Fruit fly (Drosophila melanogaster) whole organism, embryonic: Measurements from ENCODE around the gene mav.

Source experiments
- B-H2 ChIP-seq: fragments of 200-800 bp; sonication (Bioruptor generic); optimal IDR thresholded peaks from 2 replicates; lab custom pipeline; 2018; ENCODE audit warnings: missing biosample characterization, mild to moderate bottlenecking, missing genetic modification characterization
- BtbVII ChIP-seq: fragments of 200-800 bp; sonication (Bioruptor generic); optimal IDR thresholded peaks from 3 replicates; lab custom pipeline; 2017; ENCODE audit warnings: missing biosample characterization, mild to moderate bottlenecking, missing genetic modification characterization
- Bteb2 ChIP-seq: fragments of 200-800 bp; sonication (Bioruptor generic); optimal IDR thresholded peaks from 2 replicates; lab custom pipeline; 2016; ENCODE audit warnings: missing biosample characterization, missing genetic modification characterization
- CG10321 ChIP-seq: fragments of 200-800 bp; sonication (Bioruptor generic); IDR thresholded peaks from 2 replicates; pipeline ENCODE4 v1.3.6; 2022; ENCODE audit warnings: missing biosample characterization, missing genetic modification characterization
- CG10462 ChIP-seq: fragments of 200-800 bp; sonication (Bioruptor generic); optimal IDR thresholded peaks from 2 replicates; lab custom pipeline; 2016; ENCODE audit warnings: missing biosample characterization, missing genetic modification characterization
- CG13775 ChIP-seq: fragments of 200-800 bp; sonication (Bioruptor generic); optimal IDR thresholded peaks from 3 replicates; lab custom pipeline; 2017; ENCODE audit warnings: missing biosample characterization, mild to moderate bottlenecking, missing genetic modification characterization
- CG1529 ChIP-seq: fragments of 200-800 bp; sonication (Bioruptor generic); optimal IDR thresholded peaks from 3 replicates; lab custom pipeline; 2018; ENCODE audit warnings: missing biosample characterization, missing genetic modification characterization
- CG15696 ChIP-seq: fragments of 200-800 bp; sonication (Bioruptor generic); optimal IDR thresholded peaks from 2 replicates; lab custom pipeline; 2019; ENCODE audit warnings: missing biosample characterization, mild to moderate bottlenecking, missing genetic modification characterization, moderate library complexity
- CG17568 ChIP-seq: fragments of 200-800 bp; sonication (Bioruptor generic); optimal IDR thresholded peaks from 2 replicates; lab custom pipeline; 2018; ENCODE audit warnings: missing biosample characterization, mild to moderate bottlenecking, missing genetic modification characterization, moderate library complexity
- CG18476 ChIP-seq: fragments of 200-800 bp; sonication (Bioruptor generic); optimal IDR thresholded peaks from 2 replicates; lab custom pipeline; 2016; ENCODE audit warnings: missing biosample characterization, mild to moderate bottlenecking, missing genetic modification characterization
- CG2875 ChIP-seq: fragments of 200-800 bp; sonication (Bioruptor generic); optimal IDR thresholded peaks from 2 replicates; lab custom pipeline; 2017; ENCODE audit warnings: missing biosample characterization, mild to moderate bottlenecking, missing genetic modification characterization, missing genetic modification reagents
- CG31388 ChIP-seq: fragments of 200-800 bp; sonication (Bioruptor generic); optimal IDR thresholded peaks from 2 replicates; lab custom pipeline; 2016; ENCODE audit warnings: missing biosample characterization, missing genetic modification characterization
- CG4404 ChIP-seq: fragments of 200-800 bp; sonication (Bioruptor generic); IDR thresholded peaks from 2 replicates; pipeline ENCODE4 v1.3.6; 2022; ENCODE audit warnings: missing biosample characterization, missing genetic modification characterization
- CG4854 ChIP-seq: fragments of 200-800 bp; sonication (Bioruptor generic); optimal IDR thresholded peaks from 2 replicates; lab custom pipeline; 2016; ENCODE audit warnings: missing biosample characterization, missing genetic modification characterization, inconsistent platforms
- CG7786 ChIP-seq: fragments of 200-800 bp; sonication (Bioruptor generic); optimal IDR thresholded peaks from 2 replicates; lab custom pipeline; 2016; ENCODE audit warnings: missing biosample characterization, missing genetic modification characterization
- CG8290 ChIP-seq, 3 experiments: fragments of 200-800 bp; sonication (Bioruptor generic); optimal IDR thresholded peaks; 2 replicates each; lab custom pipeline; 2016 to 2019; ENCODE audit warnings: missing biosample characterization in 3 of 3, missing genetic modification characterization in 3 of 3, mild to moderate bottlenecking in 2 of 3, moderate library complexity in 1 of 3
- CG8944 ChIP-seq: fragments of 200-800 bp; sonication (Bioruptor generic); optimal IDR thresholded peaks from 3 replicates; lab custom pipeline; 2016; ENCODE audit warnings: missing biosample characterization, missing genetic modification characterization
- CrebB ChIP-seq: fragments of 200-800 bp; sonication (Bioruptor generic); optimal IDR thresholded peaks from 3 replicates; lab custom pipeline; 2018; ENCODE audit warnings: missing biosample characterization, mild to moderate bottlenecking, missing genetic modification characterization
- Dek ChIP-seq: fragments of 200-800 bp; sonication (Bioruptor generic); optimal IDR thresholded peaks from 3 replicates; lab custom pipeline; 2019; ENCODE audit warnings: missing biosample characterization, mild to moderate bottlenecking, missing genetic modification characterization, moderate library complexity
- Eip74EF ChIP-seq, 2 experiments: fragments of 200-800 bp in 1 of 2; fragments of >200 bp in 1 of 2; sonication (Bioruptor generic) in 1 of 2; optimal IDR thresholded peaks; 2 replicates each; lab custom pipeline; 2017 to 2019; ENCODE audit warnings: missing biosample characterization in 2 of 2, missing genetic modification characterization in 2 of 2, mild to moderate bottlenecking in 1 of 2, moderate library complexity in 1 of 2
- Elba2 ChIP-seq: fragments of 200-800 bp; sonication (Bioruptor generic); optimal IDR thresholded peaks from 3 replicates; lab custom pipeline; 2016; ENCODE audit warnings: missing biosample characterization, missing genetic modification characterization
- Fer3 ChIP-seq: fragments of 200-800 bp; sonication (Bioruptor generic); optimal IDR thresholded peaks from 2 replicates; lab custom pipeline; 2018; ENCODE audit warnings: missing biosample characterization, mild to moderate bottlenecking, missing genetic modification characterization, moderate library complexity
- HHEX ChIP-seq: fragments of 200-800 bp; sonication (Bioruptor generic); optimal IDR thresholded peaks from 3 replicates; lab custom pipeline; 2017; ENCODE audit warnings: missing biosample characterization, mild to moderate bottlenecking, missing genetic modification characterization, missing genetic modification reagents
- Jarid2 ChIP-seq: fragments of 200-800 bp; sonication (Bioruptor generic); optimal IDR thresholded peaks from 3 replicates; lab custom pipeline; 2017; ENCODE audit warnings: mild to moderate bottlenecking, missing biosample characterization, missing genetic modification reagents, missing genetic modification characterization
- Kr ChIP-seq: fragments of 200-800 bp; sonication (Bioruptor generic); optimal IDR thresholded peaks from 2 replicates; lab custom pipeline; 2017; ENCODE audit warnings: missing biosample characterization, mild to moderate bottlenecking, missing genetic modification characterization
- Max ChIP-seq: fragments of 200-800 bp; sonication (Bioruptor generic); optimal IDR thresholded peaks from 2 replicates; lab custom pipeline; 2016; ENCODE audit warnings: missing biosample characterization, mild to moderate bottlenecking, missing genetic modification characterization
- Mrtf ChIP-seq: fragments of 200-800 bp; sonication (Bioruptor generic); IDR thresholded peaks from 3 replicates; pipeline ENCODE4 v1.3.6; 2022; ENCODE audit warnings: missing biosample characterization, missing genetic modification characterization
- NK7.1 ChIP-seq: fragments of 200-800 bp; sonication (Bioruptor generic); optimal IDR thresholded peaks from 3 replicates; lab custom pipeline; 2016; ENCODE audit warnings: missing biosample characterization, missing genetic modification characterization
- az2 ChIP-seq: fragments of 200-800 bp; sonication (Bioruptor generic); optimal IDR thresholded peaks from 3 replicates; lab custom pipeline; 2016; ENCODE audit warnings: missing biosample characterization, missing genetic modification characterization
- bbx ChIP-seq: fragments of 200-800 bp; sonication (Bioruptor generic); IDR thresholded peaks from 2 replicates; pipeline ENCODE4 v1.3.6; 2022; ENCODE audit warnings: missing biosample characterization, missing genetic modification characterization; ENCODE audit not compliant: partially characterized antibody
- btn ChIP-seq: fragments of 200-800 bp; sonication (Bioruptor generic); optimal IDR thresholded peaks from 2 replicates; lab custom pipeline; 2016; ENCODE audit warnings: missing biosample characterization, missing genetic modification characterization
- ci ChIP-seq: fragments of 200-800 bp; sonication (Bioruptor generic); IDR thresholded peaks from 3 replicates; pipeline ENCODE4 v1.3.6; 2022; ENCODE audit warnings: missing biosample characterization, missing genetic modification characterization
- danr ChIP-seq: fragments of 200-800 bp; sonication (Bioruptor generic); IDR thresholded peaks from 2 replicates; pipeline ENCODE4 v1.3.6; 2022; ENCODE audit warnings: missing biosample characterization, missing genetic modification characterization
- dm ChIP-seq: fragments of 200-800 bp; sonication (Bioruptor generic); optimal IDR thresholded peaks from 3 replicates; lab custom pipeline; 2016; ENCODE audit warnings: missing biosample characterization, missing genetic modification characterization
- ewg ChIP-seq: fragments of 200-800 bp; sonication (Bioruptor generic); optimal IDR thresholded peaks from 3 replicates; lab custom pipeline; 2017; ENCODE audit warnings: mild to moderate bottlenecking, missing biosample characterization, missing genetic modification reagents, missing genetic modification characterization
- exex ChIP-seq: fragments of 200-800 bp; sonication (Bioruptor generic); optimal IDR thresholded peaks from 4 replicates; lab custom pipeline; 2018; ENCODE audit warnings: missing biosample characterization, mild to moderate bottlenecking, missing genetic modification characterization, moderate library complexity
- fd102C ChIP-seq: fragments of 200-800 bp; sonication (Bioruptor generic); optimal IDR thresholded peaks from 2 replicates; lab custom pipeline; 2018; ENCODE audit warnings: missing biosample characterization, mild to moderate bottlenecking, missing genetic modification characterization, moderate library complexity
- fd3F ChIP-seq: fragments of 200-800 bp; sonication (Bioruptor generic); optimal IDR thresholded peaks from 2 replicates; lab custom pipeline; 2018; ENCODE audit warnings: missing biosample characterization, mild to moderate bottlenecking, missing genetic modification characterization, moderate library complexity
- her ChIP-seq: fragments of 200-800 bp; sonication (Bioruptor generic); optimal IDR thresholded peaks from 2 replicates; lab custom pipeline; 2016; ENCODE audit warnings: missing biosample characterization, missing genetic modification characterization
- mam ChIP-seq: fragments of 200-800 bp; sonication (Bioruptor generic); optimal IDR thresholded peaks from 3 replicates; lab custom pipeline; 2016; ENCODE audit warnings: missing biosample characterization, missing genetic modification characterization
- mirr ChIP-seq: fragments of 200-800 bp; sonication (Bioruptor generic); optimal IDR thresholded peaks from 3 replicates; lab custom pipeline; 2018; ENCODE audit warnings: missing biosample characterization, mild to moderate bottlenecking, missing genetic modification characterization
- oc ChIP-seq: fragments of 200-800 bp; sonication (Bioruptor generic); optimal IDR thresholded peaks from 2 replicates; lab custom pipeline; 2018; ENCODE audit warnings: missing biosample characterization, mild to moderate bottlenecking, missing genetic modification characterization, moderate library complexity
- schlank ChIP-seq: fragments of 200-800 bp; sonication (Bioruptor generic); optimal IDR thresholded peaks from 2 replicates; lab custom pipeline; 2018; ENCODE audit warnings: missing biosample characterization, mild to moderate bottlenecking, missing genetic modification characterization
- seq ChIP-seq: fragments of 200-800 bp; sonication (Bioruptor generic); IDR thresholded peaks from 2 replicates; pipeline ENCODE4 v1.3.6; 2022; ENCODE audit warnings: missing biosample characterization, missing genetic modification characterization
- so ChIP-seq: fragments of 200-800 bp; sonication (Bioruptor generic); IDR thresholded peaks from 3 replicates; pipeline ENCODE4 v1.3.6; 2022; ENCODE audit warnings: missing biosample characterization, missing genetic modification characterization
- sug ChIP-seq: fragments of 200-800 bp; optimal IDR thresholded peaks from 2 replicates; lab custom pipeline; 2019; ENCODE audit warnings: missing biosample characterization, mild to moderate bottlenecking, missing genetic modification characterization, moderate library complexity
- usp ChIP-seq: fragments of >200 bp; optimal IDR thresholded peaks from 2 replicates; lab custom pipeline; 2017; ENCODE audit warnings: missing biosample characterization, missing genetic modification characterization
- wdn ChIP-seq: fragments of 200-800 bp; sonication (Bioruptor generic); IDR thresholded peaks from 2 replicates; pipeline ENCODE4 v1.3.6; 2022; ENCODE audit warnings: missing biosample characterization, missing genetic modification characterization

The mav gene

DNA sequence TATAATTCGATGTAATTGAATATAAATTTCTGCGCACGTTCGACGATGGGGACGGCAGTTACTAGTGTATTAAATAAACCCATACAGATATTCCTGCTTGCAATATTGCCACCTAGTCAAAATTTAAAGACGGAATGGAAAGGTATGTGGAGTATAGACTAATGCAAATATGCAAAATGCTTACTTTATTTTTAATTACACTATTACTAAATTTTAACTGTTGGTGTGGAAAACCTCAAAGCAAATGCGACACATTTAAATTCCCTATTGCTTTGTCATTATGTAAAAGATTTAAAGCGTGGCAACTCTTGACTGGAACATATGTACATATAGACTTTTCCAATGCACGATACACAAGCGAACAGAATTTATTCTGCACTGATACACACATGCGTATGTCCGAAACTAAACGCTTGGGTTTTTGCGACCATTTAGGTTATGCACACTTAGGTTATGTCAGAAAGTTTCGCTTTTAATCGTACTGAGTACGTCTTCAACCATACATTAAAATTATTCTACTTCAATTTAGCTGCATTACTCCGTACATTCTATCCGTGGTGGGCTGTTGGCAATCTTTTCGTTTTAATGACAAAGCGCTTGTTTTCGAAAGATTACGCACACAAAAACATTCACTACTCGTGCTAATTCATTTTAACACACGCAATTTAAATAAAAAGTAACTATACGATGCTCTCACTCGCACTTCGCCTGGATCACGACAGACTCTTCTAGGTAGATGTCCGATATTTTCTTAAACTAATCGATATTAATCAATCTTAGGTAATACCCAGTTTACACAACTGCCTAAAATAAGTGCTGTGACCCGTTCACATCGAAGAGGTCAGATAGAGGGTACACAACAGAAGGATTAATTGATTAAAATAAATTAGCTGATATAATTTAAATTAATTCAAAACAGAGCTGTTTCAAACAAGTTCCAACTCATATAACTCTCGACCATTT is 34.3 kb upstream of the mav start, which contains the start of gene gw (continued):
- TF ChIP-seq CG8290 (GFP tag; optimal IDR thresholded peaks at IDR 0.05; lab: Kevin White, UChicago) (peak; percentile 40), CG8290 (tag; optimal IDR thresholded peaks at IDR 0.05; lab: Kevin White, UChicago) (peak; percentile 36 to 85), fd102C (GFP tag; lab: Kevin White, UChicago) (no peak), ci (GFP tag; lab: Robert Waterston, UW) (no peak), CG1529 (GFP tag; lab: Kevin White, UChicago) (peak; percentile 78), oc (tag; lab: Kevin White, UChicago) (no peak), CG4854 (peak; percentile 79), danr (GFP tag; lab: Robert Waterston, UW) (0 out of 2 replicates have a peak, but pooled peaks have one; percentile 18), Elba2 (no peak), wdn (peak; percentile 71), exex (tag; lab: Kevin White, UChicago) (no peak), mirr (GFP tag; lab: Kevin White, UChicago) (no peak), schlank (tag; lab: Kevin White, UChicago) (peak; percentile 63), dm (GFP tag; lab: Kevin White, UChicago) (peak; percentile 82), Kr (no peak), CG8944 (GFP tag; lab: Kevin White, UChicago) (peak; percentile 73), CG13775 (peak; percentile 74), HHEX (GFP tag; lab: Kevin White, UChicago) (no peak), CG10462 (peak; percentile 54), CG15696 (peak; percentile 80), Eip74EF (GFP tag; optimal IDR thresholded peaks at IDR 0.05; lab: Kevin White, UChicago) (no peak), ewg (GFP tag; lab: Kevin White, UChicago) (peak; percentile 82), her (GFP tag; lab: Kevin White, UChicago) (peak; percentile 52), az2 (GFP tag; lab: Kevin White, UChicago) (peak; percentile 73), CG31388 (GFP tag; lab: Kevin White, UChicago) (peak; percentile 39), CG4404 (GFP tag; lab: Robert Waterston, UW) (no peak), bbx (GFP tag; lab: Robert Waterston, UW) (peak; percentile 70), so (GFP tag; lab: Robert Waterston, UW) (no peak), Max (peak; percentile 83), Mrtf (GFP tag; lab: Robert Waterston, UW) (no peak; the same call in 2 of the 3 replicates), CG17568 (peak; percentile 66), btn (GFP tag; lab: Kevin White, UChicago) (peak; percentile 3), BtbVII (GFP tag; lab: Kevin White, UChicago) (peak; percentile 58), sug (tag; lab: Kevin White, UChicago) (peak; percentile 70), seq (GFP tag; lab: Robert Waterston, UW) (no peak; the same call in 1 of the 2 replicates), CG7786 (peak; percentile 75), usp (GFP tag; lab: Kevin White, UChicago) (no peak), mam (GFP tag; lab: Kevin White, UChicago) (peak; percentile 75), Dek (tag; lab: Kevin White, UChicago) (no peak), CrebB (peak; percentile 55), CG10321 (GFP tag; lab: Robert Waterston, UW) (peak; percentile 93), Jarid2 (GFP tag; lab: Kevin White, UChicago) (no peak), Fer3 (tag; lab: Kevin White, UChicago) (peak; percentile 79), CG18476 (GFP tag; lab: Kevin White, UChicago) (peak; percentile 73), Bteb2 (GFP tag; lab: Kevin White, UChicago) (peak; percentile 77), fd3F (GFP tag; lab: Kevin White, UChicago) (peak; percentile 78), CG2875 (peak; percentile 65), B-H2 (GFP tag; lab: Kevin White, UChicago) (peak; percentile 89), NK7.1 (peak; percentile 48)
